Worm (Caenorhabditis elegans): ENCODE results near the gene srr-9.

DNA sequence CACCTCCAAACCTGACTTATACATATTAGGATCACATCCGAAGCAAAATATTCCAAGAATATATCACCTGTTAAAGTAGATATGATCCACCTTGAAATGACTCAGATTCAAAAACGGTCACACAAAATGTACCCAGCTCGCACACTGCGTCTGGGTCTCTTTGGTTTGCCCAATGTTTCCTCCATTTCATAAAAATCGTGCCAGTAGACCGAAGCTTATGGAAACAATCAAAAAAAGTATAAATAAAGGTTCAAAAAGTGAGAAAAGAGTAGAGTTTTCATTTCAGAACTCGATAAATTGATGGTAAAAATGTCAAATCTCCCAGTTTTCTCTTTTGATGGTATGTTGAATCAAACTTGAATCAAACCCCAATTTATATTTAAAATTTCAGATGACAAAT, at the start of gene srr-9:
- TF ChIP-seq nhr-2 (tag; optimal IDR thresholded peaks at IDR 0.05) (no peak), sptf-1 (tag; optimal IDR thresholded peaks at IDR 0.05) (no peak), zip-8 (tag; optimal IDR thresholded peaks at IDR 0.05) (no peak), elt-3 (tag; optimal IDR thresholded peaks at IDR 0.05) (no peak)

Data from whole organism, mixed stage, embryonic.